Fruit fly (Drosophila melanogaster): ENCODE results near the gene CG18508.

CG18508 gene

dm6 chrX:3174881-3175874, 2.2 kb upstream of the CG18508 start, which contains the start of gene CG3939:
CG3939 (plus strand) TSS chrX:3175018.
- TF ChIP-seq HLH106 (tag; optimal IDR thresholded peaks at IDR 0.05) = no peak
- peak; percentile 52 for TF ChIP-seq Myc (optimal IDR thresholded peaks at IDR 0.05)
- peak; percentile 12 for TF ChIP-seq Sp1 (GFP tag; optimal IDR thresholded peaks at IDR 0.05)
- no peak for TF ChIP-seq sage (GFP tag; optimal IDR thresholded peaks at IDR 0.05)

- TF ChIP-seq h (GFP tag; optimal IDR thresholded peaks at IDR 0.05) (no peak), Abd-B (GFP tag; optimal IDR thresholded peaks at IDR 0.05) (no peak), GATAd (GFP tag; optimal IDR thresholded peaks at IDR 0.05) (no peak), woc (GFP tag; optimal IDR thresholded peaks at IDR 0.05) (no peak), HLH106 (tag; optimal IDR thresholded peaks at IDR 0.05) (no peak), fru (GFP tag; optimal IDR thresholded peaks at IDR 0.05) (no peak), dl (GFP tag; optimal IDR thresholded peaks at IDR 0.05; ENCODE audit: insufficient read depth in 1 of 2, partially characterized antibody in 2 of 2) (no peak), CG32264 (GFP tag; optimal IDR thresholded peaks at IDR 0.05) (no peak)
These were observed 1.4 kb upstream of the CG18508 start, which contains the start of gene Fcp3C for dm6 chrX:3174374-3174773. Fcp3C (minus strand) TSS chrX:3174474.

dm6 chrX:3172217-3172616, 723 bp downstream of the CG18508 start:
- TF ChIP-seq Hr83 (GFP tag; optimal IDR thresholded peaks at IDR 0.05; ENCODE audit: poor library complexity, severe bottlenecking) (no peak), pan (optimal IDR thresholded peaks at IDR 0.05) (no peak), Hnf4 (GFP tag; optimal IDR thresholded peaks at IDR 0.05) (no peak), psq (GFP tag; optimal IDR thresholded peaks at IDR 0.05) (no peak), dsf (GFP tag; optimal IDR thresholded peaks at IDR 0.05; ENCODE audit: borderline replicate concordance) (no peak), Mio (GFP tag; optimal IDR thresholded peaks at IDR 0.05) (no peak), h (GFP tag; optimal IDR thresholded peaks at IDR 0.05) (no peak), dl (GFP tag; optimal IDR thresholded peaks at IDR 0.05; ENCODE audit: insufficient read depth in 1 of 2, partially characterized antibody in 2 of 2) (no peak), Hr78 (GFP tag; optimal IDR thresholded peaks at IDR 0.05) (no peak), sage (GFP tag; optimal IDR thresholded peaks at IDR 0.05) (no peak), brk (GFP tag; optimal IDR thresholded peaks at IDR 0.05) (no peak), jim (GFP tag; optimal IDR thresholded peaks at IDR 0.05) (no peak), HLH106 (tag; optimal IDR thresholded peaks at IDR 0.05) (no peak)

dm6 chrX:3162405-3163256, 10.3 kb downstream of the CG18508 start:
- TF ChIP-seq Hnf4 (GFP tag; optimal IDR thresholded peaks at IDR 0.05) (peak; percentile 92), dsf (GFP tag; optimal IDR thresholded peaks at IDR 0.05; ENCODE audit: borderline replicate concordance) (peak; percentile 68), HLH106 (tag; optimal IDR thresholded peaks at IDR 0.05) (peak; percentile 92), fru (GFP tag; optimal IDR thresholded peaks at IDR 0.05) (peak; percentile 96), Vsx2 (GFP tag; optimal IDR thresholded peaks at IDR 0.05; ENCODE audit: partially characterized antibody) (peak; percentile 10), CG9705 (GFP tag; optimal IDR thresholded peaks at IDR 0.05) (peak; percentile 84), Hr78 (GFP tag; optimal IDR thresholded peaks at IDR 0.05) (no peak), ey (GFP tag; optimal IDR thresholded peaks at IDR 0.05) (peak; percentile 96), dmrt93B (GFP tag; optimal IDR thresholded peaks at IDR 0.05) (peak; percentile 87), Dfd (GFP tag; optimal IDR thresholded peaks at IDR 0.05) (no peak), pan (optimal IDR thresholded peaks at IDR 0.05) (no peak), br (GFP tag; optimal IDR thresholded peaks at IDR 0.05) (peak; percentile 93), usp (GFP tag; optimal IDR thresholded peaks at IDR 0.05) (no peak), foxo (GFP tag; optimal IDR thresholded peaks at IDR 0.05) (peak in 1 of 2 experiments; percentile 95), Abd-B (GFP tag; optimal IDR thresholded peaks at IDR 0.05) (no peak), lola (GFP tag; optimal IDR thresholded peaks at IDR 0.05) (no peak), psq (GFP tag; optimal IDR thresholded peaks at IDR 0.05) (peak; percentile 97), h (GFP tag; optimal IDR thresholded peaks at IDR 0.05) (peak; percentile 94), OdsH (GFP tag; optimal IDR thresholded peaks at IDR 0.05) (peak; percentile 93), woc (GFP tag; optimal IDR thresholded peaks at IDR 0.05) (peak; percentile 96), sv (GFP tag; optimal IDR thresholded peaks at IDR 0.05) (peak; percentile 96), dl (GFP tag; optimal IDR thresholded peaks at IDR 0.05; ENCODE audit: insufficient read depth in 1 of 2, partially characterized antibody in 2 of 2) (peak; percentile 12 to 40), sage (GFP tag; optimal IDR thresholded peaks at IDR 0.05) (peak; percentile 76), Rel (GFP tag; optimal IDR thresholded peaks at IDR 0.05) (peak; percentile 1), Rel (tag; optimal IDR thresholded peaks at IDR 0.05) (peak; percentile 63), Sp1 (GFP tag; optimal IDR thresholded peaks at IDR 0.05) (peak; percentile 91), Myc (optimal IDR thresholded peaks at IDR 0.05) (peak; percentile 80), Dif (GFP tag; optimal IDR thresholded peaks at IDR 0.05; ENCODE audit: partially characterized antibody) (peak; percentile 53), jim (GFP tag; optimal IDR thresholded peaks at IDR 0.05) (no peak), Jra (GFP tag; optimal IDR thresholded peaks at IDR 0.05) (peak; percentile 81), CrebA (GFP tag; optimal IDR thresholded peaks at IDR 0.05; ENCODE audit: borderline replicate concordance) (no peak), CG32264 (GFP tag; optimal IDR thresholded peaks at IDR 0.05) (peak; percentile 66), brk (GFP tag; optimal IDR thresholded peaks at IDR 0.05) (peak; percentile 85), tai (GFP tag; optimal IDR thresholded peaks at IDR 0.05) (no peak)
